Fruit fly (Drosophila melanogaster) whole organism, larva: ENCODE data around the gene koko.

Source experiments
- noc ChIP-seq: fragments of 200-800 bp; sonication (Bioruptor generic); optimal IDR thresholded peaks from 3 replicates; lab custom pipeline; 2019; ENCODE audit warnings: missing biosample characterization, mild to moderate bottlenecking, missing genetic modification characterization, moderate library complexity

The koko gene

dm6 chr3R:18402549-18403429, at the start of gene koko, which contains the start of gene Wdr37:
Gene koko (plus strand): TSS chr3R:18403026.
Gene Wdr37 (minus strand): TSS chr3R:18402716.
- peak; percentile 96 for TF ChIP-seq noc

- TF ChIP-seq noc, result no peak
These were observed 47.0 kb upstream of the koko start for dm6 chr3R:18355781-18356180.

dm6 chr3R:18360630-18361260, 42.1 kb upstream of the koko start, which contains the start of gene CG15803:
Gene CG15803 (minus strand): TSS chr3R:18360728.
- no peak for TF ChIP-seq noc

dm6 chr3R:18361694-18362093, 41.1 kb upstream of the koko start, which contains the start of gene hmw:
Gene hmw (plus strand): TSS chr3R:18361994.
- TF ChIP-seq noc, result no peak

- no peak for TF ChIP-seq noc
These were observed 36.7 kb upstream of the koko start, which contains the start of the genes WRNexo and Nup43 for dm6 chr3R:18365978-18366643. Gene WRNexo (minus strand): TSS chr3R:18366162. Gene Nup43 (plus strand): TSS chr3R:18366638.

- TF ChIP-seq noc, result no peak
These were observed 36.2 kb upstream of the koko start for dm6 chr3R:18366644-18366985.

- no peak for TF ChIP-seq noc
These were observed 34.2 kb upstream of the koko start for dm6 chr3R:18368595-18368994.

- TF ChIP-seq noc, result no peak
These were observed 31.5 kb upstream of the koko start for dm6 chr3R:18371346-18371745.

dm6 chr3R:18372688-18373304, 30.0 kb upstream of the koko start, which contains the start of gene gl:
Gene gl (minus strand): TSS chr3R:18372738.
- no peak for TF ChIP-seq noc

dm6 chr3R:18380251-18380812, 22.5 kb upstream of the koko start:
- TF ChIP-seq noc, result no peak

dm6 chr3R:18381014-18381512, 21.8 kb upstream of the koko start, which contains the start of gene CG7675:
Gene CG7675 (minus strand): TSS chr3R:18381178.
- TF ChIP-seq noc, result no peak

dm6 chr3R:18384972-18385371, 17.9 kb upstream of the koko start, which contains the start of gene CG14309:
Gene CG14309 (minus strand): TSS chr3R:18385072.
- TF ChIP-seq noc, result no peak

- TF ChIP-seq noc, result no peak
These were observed 17.2 kb upstream of the koko start, which contains the start of gene cona for dm6 chr3R:18385593-18385992. Gene cona (plus strand): TSS chr3R:18385828.

dm6 chr3R:18389790-18390189, 13.0 kb upstream of the koko start, which contains the start of gene Vha100-4:
Gene Vha100-4 (minus strand): TSS chr3R:18389805.
- TF ChIP-seq noc, result no peak

dm6 chr3R:18393436-18393835, 9.4 kb upstream of the koko start:
- peak; percentile 55 for TF ChIP-seq noc

- TF ChIP-seq noc, result no peak
These were observed 8.0 kb upstream of the koko start for dm6 chr3R:18394876-18395275.
